Fruit fly (Drosophila melanogaster) whole organism, embryonic: ENCODE data around the gene CG15741.

Source experiments
- Abd-B ChIP-seq: fragments of 200-800 bp; sonication (Bioruptor generic); optimal IDR thresholded peaks from 2 replicates; lab custom pipeline; 2018; ENCODE audit warnings: missing biosample characterization, mild to moderate bottlenecking, missing genetic modification characterization, moderate library complexity
- Adf1 ChIP-seq: fragments of 200-800 bp; sonication (Bioruptor generic); IDR thresholded peaks from 2 replicates; pipeline ENCODE4 v1.3.6; 2022; ENCODE audit warnings: missing biosample characterization, missing genetic modification characterization
- BEAF-32 ChIP-seq: fragments of 200-800 bp; sonication (Bioruptor generic); optimal IDR thresholded peaks from 3 replicates; lab custom pipeline; 2017; ENCODE audit warnings: missing biosample characterization, missing genetic modification characterization, mild to moderate bottlenecking, moderate library complexity, missing genetic modification reagents
- Bdp1 ChIP-seq: fragments of 200-800 bp; sonication (Bioruptor generic); optimal IDR thresholded peaks from 3 replicates; lab custom pipeline; 2016; ENCODE audit warnings: missing biosample characterization, missing genetic modification characterization
- CG11696 ChIP-seq: fragments of 200-800 bp; sonication (Bioruptor generic); IDR thresholded peaks from 2 replicates; pipeline ENCODE4 v1.3.6; 2022; ENCODE audit warnings: missing biosample characterization, missing genetic modification characterization
- CG12071 ChIP-seq: fragments of 200-800 bp; sonication (Bioruptor generic); optimal IDR thresholded peaks from 3 replicates; lab custom pipeline; 2018; ENCODE audit warnings: missing biosample characterization, mild to moderate bottlenecking, missing genetic modification characterization
- CG12659 ChIP-seq: fragments of 200-800 bp; sonication (Bioruptor generic); optimal IDR thresholded peaks from 3 replicates; lab custom pipeline; 2017; ENCODE audit warnings: mild to moderate bottlenecking, missing biosample characterization, missing genetic modification reagents, missing genetic modification characterization
- CG14441 ChIP-seq: fragments of 200-800 bp; sonication (Bioruptor generic); IDR thresholded peaks from 2 replicates; pipeline ENCODE4 v1.3.6; 2022; ENCODE audit warnings: missing biosample characterization, missing genetic modification characterization
- CG1603 ChIP-seq: fragments of 200-800 bp; sonication (Bioruptor generic); optimal IDR thresholded peaks from 2 replicates; lab custom pipeline; 2019; ENCODE audit warnings: missing biosample characterization, mild to moderate bottlenecking, missing genetic modification characterization, moderate library complexity
- CG16813 ChIP-seq: fragments of 200-800 bp; sonication (Bioruptor generic); IDR thresholded peaks from 3 replicates; pipeline ENCODE4 v1.3.6; 2022; ENCODE audit warnings: missing biosample characterization, missing genetic modification characterization; ENCODE audit not compliant: partially characterized antibody
- CG17186 ChIP-seq: fragments of 200-800 bp; sonication (Bioruptor generic); optimal IDR thresholded peaks from 3 replicates; lab custom pipeline; 2017; ENCODE audit warnings: missing biosample characterization, missing genetic modification reagents, missing genetic modification characterization
- CG17328 ChIP-seq: fragments of 200-800 bp; sonication (Bioruptor generic); IDR thresholded peaks from 2 replicates; pipeline ENCODE4 v1.3.6; 2022; ENCODE audit warnings: missing biosample characterization, missing genetic modification characterization
- CG1792 ChIP-seq: fragments of 200-800 bp; sonication (Bioruptor generic); optimal IDR thresholded peaks from 2 replicates; lab custom pipeline; 2016; ENCODE audit warnings: missing biosample characterization, missing genetic modification characterization
- CG18599 ChIP-seq: fragments of 200-800 bp; sonication (Bioruptor generic); optimal IDR thresholded peaks from 3 replicates; lab custom pipeline; 2017; ENCODE audit warnings: missing biosample characterization, missing genetic modification characterization, mild to moderate bottlenecking, moderate library complexity, missing genetic modification reagents
- CG2116 ChIP-seq: fragments of 200-800 bp; sonication (Bioruptor generic); optimal IDR thresholded peaks from 3 replicates; lab custom pipeline; 2018; ENCODE audit warnings: missing biosample characterization, mild to moderate bottlenecking, missing genetic modification characterization
- CG30403 ChIP-seq: fragments of 200-800 bp; sonication (Bioruptor generic); optimal IDR thresholded peaks from 3 replicates; lab custom pipeline; 2016; ENCODE audit warnings: missing biosample characterization, missing genetic modification characterization
- CG32772 ChIP-seq: fragments of 200-800 bp; sonication (Bioruptor generic); IDR thresholded peaks from 2 replicates; pipeline ENCODE4 v1.3.6; 2022; ENCODE audit warnings: missing biosample characterization, missing genetic modification characterization
- CG42726 ChIP-seq: fragments of 200-800 bp; sonication (Bioruptor generic); IDR thresholded peaks from 2 replicates; pipeline ENCODE4 v1.3.6; 2022; ENCODE audit warnings: missing biosample characterization, missing genetic modification characterization; ENCODE audit not compliant: partially characterized antibody
- CG4360 ChIP-seq: fragments of 200-800 bp; sonication (Bioruptor generic); IDR thresholded peaks from 2 replicates; pipeline ENCODE4 v1.3.6; 2022; ENCODE audit warnings: missing biosample characterization, missing genetic modification characterization
- CG4424 ChIP-seq: fragments of 200-800 bp; sonication (Bioruptor generic); optimal IDR thresholded peaks from 3 replicates; lab custom pipeline; 2016; ENCODE audit warnings: missing biosample characterization, missing genetic modification characterization
- CG6765 ChIP-seq: fragments of 200-800 bp; sonication (Bioruptor generic); optimal IDR thresholded peaks from 3 replicates; lab custom pipeline; 2017; ENCODE audit warnings: missing biosample characterization, mild to moderate bottlenecking, missing genetic modification characterization
- CG8924 ChIP-seq: fragments of 200-800 bp; optimal IDR thresholded peaks from 3 replicates; lab custom pipeline; 2019; ENCODE audit warnings: missing biosample characterization, mild to moderate bottlenecking, missing genetic modification characterization, moderate library complexity
- Eip74EF ChIP-seq, 2 experiments: fragments of 200-800 bp in 1 of 2; fragments of >200 bp in 1 of 2; sonication (Bioruptor generic) in 1 of 2; optimal IDR thresholded peaks; 2 replicates each; lab custom pipeline; 2017 to 2019; ENCODE audit warnings: missing biosample characterization in 2 of 2, missing genetic modification characterization in 2 of 2, mild to moderate bottlenecking in 1 of 2, moderate library complexity in 1 of 2
- H2.0 ChIP-seq: fragments of 200-800 bp; sonication (Bioruptor generic); IDR thresholded peaks from 2 replicates; pipeline ENCODE4 v1.3.6; 2022; ENCODE audit warnings: missing biosample characterization, missing genetic modification characterization
- Hsf ChIP-seq: fragments of 200-800 bp; sonication (Bioruptor generic); optimal IDR thresholded peaks from 3 replicates; lab custom pipeline; 2016; ENCODE audit warnings: missing biosample characterization, missing genetic modification characterization
- NC2β ChIP-seq: fragments of 200-800 bp; sonication (Bioruptor generic); optimal IDR thresholded peaks from 2 replicates; lab custom pipeline; 2016; ENCODE audit warnings: missing biosample characterization, missing genetic modification characterization
- Nf-YC ChIP-seq: fragments of 200-800 bp; optimal IDR thresholded peaks from 3 replicates; lab custom pipeline; 2019; ENCODE audit warnings: missing biosample characterization, mild to moderate bottlenecking, missing genetic modification characterization, moderate library complexity
- Ravus ChIP-seq: fragments of 200-800 bp; sonication (Bioruptor generic); IDR thresholded peaks from 2 replicates; pipeline ENCODE4 v1.3.6; 2022; ENCODE audit warnings: missing biosample characterization, missing genetic modification characterization
- Six4 ChIP-seq: fragments of 200-800 bp; sonication (Bioruptor generic); optimal IDR thresholded peaks from 2 replicates; lab custom pipeline; 2016; ENCODE audit warnings: missing biosample characterization, missing genetic modification characterization
- Sox102F ChIP-seq: fragments of 200-800 bp; sonication (Bioruptor generic); optimal IDR thresholded peaks from 2 replicates; lab custom pipeline; 2018; ENCODE audit warnings: missing biosample characterization, mild to moderate bottlenecking, missing genetic modification characterization, moderate library complexity
- Xbp1 ChIP-seq: fragments of 200-800 bp; sonication (Bioruptor generic); optimal IDR thresholded peaks from 3 replicates; lab custom pipeline; 2016; ENCODE audit warnings: missing biosample characterization, mild to moderate bottlenecking, missing genetic modification characterization
- ab ChIP-seq: fragments of 200-800 bp; sonication (Bioruptor generic); optimal IDR thresholded peaks from 2 replicates; lab custom pipeline; 2016; ENCODE audit warnings: missing biosample characterization, missing genetic modification characterization
- bab2 ChIP-seq: fragments of 200-800 bp; sonication (Bioruptor generic); optimal IDR thresholded peaks from 2 replicates; lab custom pipeline; 2016; ENCODE audit warnings: missing biosample characterization, missing genetic modification characterization
- bbx ChIP-seq: fragments of 200-800 bp; sonication (Bioruptor generic); IDR thresholded peaks from 2 replicates; pipeline ENCODE4 v1.3.6; 2022; ENCODE audit warnings: missing biosample characterization, missing genetic modification characterization; ENCODE audit not compliant: partially characterized antibody
- bcd ChIP-seq: fragments of 200-800 bp; sonication (Bioruptor generic); optimal IDR thresholded peaks from 2 replicates; lab custom pipeline; 2017; ENCODE audit warnings: missing biosample characterization, mild to moderate bottlenecking, missing genetic modification characterization
- chinmo ChIP-seq: fragments of 200-800 bp; sonication (Bioruptor generic); IDR thresholded peaks from 4 replicates; pipeline ENCODE4 v1.3.6; 2022; ENCODE audit warnings: missing biosample characterization, missing genetic modification characterization; ENCODE audit not compliant: partially characterized antibody
- crp ChIP-seq, 2 experiments: fragments of 200-800 bp; sonication (Bioruptor generic); optimal IDR thresholded peaks; 2 replicates in 1 of 2; 3 replicates in 1 of 2; lab custom pipeline; 2017; ENCODE audit warnings: missing biosample characterization in 2 of 2, missing genetic modification characterization in 2 of 2, mild to moderate bottlenecking in 1 of 2, moderate library complexity in 1 of 2
- gcm2 ChIP-seq: fragments of 200-800 bp; sonication (Bioruptor generic); optimal IDR thresholded peaks from 2 replicates; lab custom pipeline; 2016; ENCODE audit warnings: missing biosample characterization, missing genetic modification characterization
- klu ChIP-seq: fragments of 200-800 bp; sonication (Bioruptor generic); IDR thresholded peaks from 2 replicates; pipeline ENCODE4 v1.3.6; 2022; ENCODE audit warnings: missing biosample characterization, missing genetic modification characterization
- lola ChIP-seq, 3 experiments: fragments of >200 bp in 2 of 3; fragments of 200-800 bp in 1 of 3; sonication (Bioruptor generic) in 1 of 3; optimal IDR thresholded peaks; 2 replicates each; lab custom pipeline; 2017 to 2019; ENCODE audit warnings: missing biosample characterization in 3 of 3, missing genetic modification characterization in 3 of 3, mild to moderate bottlenecking in 1 of 3, moderate library complexity in 1 of 3
- mam ChIP-seq: fragments of 200-800 bp; sonication (Bioruptor generic); optimal IDR thresholded peaks from 3 replicates; lab custom pipeline; 2016; ENCODE audit warnings: missing biosample characterization, missing genetic modification characterization
- nmo ChIP-seq: fragments of 200-800 bp; sonication (Bioruptor generic); optimal IDR thresholded peaks from 2 replicates; lab custom pipeline; 2018; ENCODE audit warnings: missing biosample characterization, mild to moderate bottlenecking, missing genetic modification characterization, moderate library complexity
- pum ChIP-seq: fragments of 200-800 bp; sonication (Bioruptor generic); optimal IDR thresholded peaks from 2 replicates; lab custom pipeline; 2016; ENCODE audit warnings: missing biosample characterization, missing genetic modification characterization
- ranshi ChIP-seq: fragments of 200-800 bp; sonication (Bioruptor generic); IDR thresholded peaks from 2 replicates; pipeline ENCODE4 v1.3.6; 2022; ENCODE audit warnings: missing biosample characterization, missing genetic modification characterization
- slou ChIP-seq: fragments of 200-800 bp; sonication (Bioruptor generic); optimal IDR thresholded peaks from 3 replicates; lab custom pipeline; 2016; ENCODE audit warnings: missing biosample characterization, missing genetic modification characterization
- stwl ChIP-seq: fragments of 200-800 bp; sonication (Bioruptor generic); optimal IDR thresholded peaks from 3 replicates; lab custom pipeline; 2018; ENCODE audit warnings: missing biosample characterization, mild to moderate bottlenecking, missing genetic modification characterization, moderate library complexity
- zf30C ChIP-seq: fragments of 200-800 bp; sonication (Bioruptor generic); optimal IDR thresholded peaks from 3 replicates; lab custom pipeline; 2018; ENCODE audit warnings: missing biosample characterization, mild to moderate bottlenecking, missing genetic modification characterization

Gene CG15741

DNA sequence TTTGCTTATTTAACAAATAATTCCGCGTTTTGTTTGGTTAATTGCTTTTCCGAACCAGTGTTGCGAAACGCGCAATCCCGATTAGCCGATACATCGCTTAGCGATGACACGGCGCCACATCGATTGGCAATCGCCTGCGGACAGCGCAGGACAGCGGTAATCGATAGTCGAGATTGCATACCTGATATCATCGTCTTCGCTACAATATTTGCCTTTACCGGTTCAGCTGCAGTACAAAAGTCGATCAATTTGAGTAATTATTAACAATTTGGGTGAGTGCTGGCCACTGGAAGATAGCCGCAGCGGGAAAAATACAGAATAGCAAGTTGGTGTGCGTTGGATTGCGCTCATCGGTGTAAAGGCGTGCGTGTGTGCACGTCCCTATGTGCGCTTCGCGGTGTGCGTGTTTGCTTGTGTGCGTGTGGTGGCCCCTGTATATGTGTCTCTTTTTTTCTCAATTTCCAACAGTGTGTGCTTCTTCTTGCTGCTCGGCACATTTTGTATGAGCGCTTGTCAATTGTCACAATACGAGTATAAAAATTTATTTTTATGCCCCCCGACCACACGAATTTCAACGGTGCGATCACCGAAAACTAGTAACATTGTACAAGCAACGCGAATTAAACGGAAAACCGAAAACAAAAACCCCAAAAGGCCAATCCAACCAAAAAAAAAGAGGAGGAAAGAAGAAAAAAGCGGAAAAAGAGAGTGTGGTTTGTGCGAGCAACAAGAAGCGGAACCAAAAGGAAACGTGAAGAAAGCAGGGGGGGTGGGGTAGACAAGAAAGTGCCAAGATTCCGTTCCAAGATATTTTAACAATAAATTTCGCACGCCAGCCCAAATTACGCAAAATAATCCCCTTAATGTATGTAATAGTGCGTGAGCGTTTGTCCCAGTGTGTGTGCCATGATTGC, 45.2 kb downstream of the CG15741 start, which contains the start of gene CkIIbeta (continued):
- TF ChIP-seq CG32772 (GFP tag; lab: Robert Waterston, UW): peak; percentile 46; the same call in 1 of the 2 replicates
- TF ChIP-seq lola (GFP tag; optimal IDR thresholded peaks at IDR 0.05; lab: Kevin White, UChicago): no peak
- TF ChIP-seq Nf-YC (tag; lab: Kevin White, UChicago): peak; percentile 42
- peak in 1 of 2 experiments; percentile 17 for TF ChIP-seq crp (GFP tag; optimal IDR thresholded peaks at IDR 0.05; lab: Kevin White, UChicago)
- no peak for TF ChIP-seq Ravus
- TF ChIP-seq CG2116 (GFP tag; lab: Kevin White, UChicago): peak; percentile 98
- no peak for TF ChIP-seq CG12071 (GFP tag; lab: Kevin White, UChicago)
- TF ChIP-seq CG30403 (GFP tag; lab: Kevin White, UChicago): peak; percentile 54
- TF ChIP-seq Hsf (GFP tag; lab: Kevin White, UChicago): peak; percentile 39
- TF ChIP-seq ranshi (GFP tag; lab: Robert Waterston, UW): 0 out of 2 replicates have a peak, but pooled peaks have one; percentile 49
- no peak for TF ChIP-seq H2.0 (GFP tag; lab: Robert Waterston, UW)
- peak; percentile 21 for TF ChIP-seq Bdp1 (GFP tag; lab: Kevin White, UChicago)
- TF ChIP-seq slou (GFP tag; lab: Kevin White, UChicago): peak; percentile 46
- peak; percentile 64 for TF ChIP-seq NC2β
- TF ChIP-seq klu (GFP tag; lab: Robert Waterston, UW): peak; percentile 34; the same call in 1 of the 2 replicates
- TF ChIP-seq bcd (GFP tag; lab: Kevin White, UChicago): peak; percentile 41
- TF ChIP-seq Adf1: 0 out of 2 replicates have a peak, but pooled peaks have one; percentile 10
- peak; percentile 23 for TF ChIP-seq CG1792 (GFP tag; lab: Kevin White, UChicago)
- TF ChIP-seq chinmo (GFP tag; lab: Robert Waterston, UW): peak; percentile 85; the same call in 2 of the 4 replicates
- peak; percentile 21 for TF ChIP-seq CG4424 (GFP tag; lab: Kevin White, UChicago)
- TF ChIP-seq Abd-B (GFP tag; lab: Kevin White, UChicago): peak; percentile 76
- TF ChIP-seq Eip74EF (GFP tag; optimal IDR thresholded peaks at IDR 0.05; lab: Kevin White, UChicago): no peak
- TF ChIP-seq gcm2: peak; percentile 9
- TF ChIP-seq mam (GFP tag; lab: Kevin White, UChicago): peak; percentile 71
- peak; percentile 6 for TF ChIP-seq CG6765 (GFP tag; lab: Kevin White, UChicago)
- TF ChIP-seq ab (GFP tag; lab: Kevin White, UChicago): no peak
- peak; percentile 82 for TF ChIP-seq CG12659
- peak; percentile 90 for TF ChIP-seq CG17186 (GFP tag; lab: Kevin White, UChicago)
- no peak for TF ChIP-seq Sox102F (GFP tag; lab: Kevin White, UChicago)
- TF ChIP-seq CG18599: peak; percentile 46
- TF ChIP-seq stwl (tag; lab: Kevin White, UChicago): peak; percentile 88
- peak; percentile 57 for TF ChIP-seq pum
- TF ChIP-seq CG14441 (GFP tag; lab: Robert Waterston, UW): peak; percentile 30; the same call in 1 of the 2 replicates
- TF ChIP-seq CG42726 (GFP tag; lab: Robert Waterston, UW): peak; percentile 97
- TF ChIP-seq CG16813 (GFP tag; lab: Robert Waterston, UW): peak; percentile 98
- TF ChIP-seq bab2 (GFP tag; lab: Kevin White, UChicago): peak; percentile 54
- peak; percentile 81 for TF ChIP-seq CG1603
- peak; percentile 35; the same call in 1 of the 2 replicates for TF ChIP-seq CG17328 (GFP tag; lab: Robert Waterston, UW)
- TF ChIP-seq Xbp1 (GFP tag; lab: Kevin White, UChicago): peak; percentile 71
- TF ChIP-seq CG8924 (tag; lab: Kevin White, UChicago): peak; percentile 56
- peak; percentile 77 for TF ChIP-seq nmo (GFP tag; lab: Kevin White, UChicago)
- TF ChIP-seq Six4 (GFP tag; lab: Kevin White, UChicago): no peak
- TF ChIP-seq CG11696 (GFP tag; lab: Robert Waterston, UW): no peak
- TF ChIP-seq BEAF-32: peak; percentile 98
- TF ChIP-seq bbx (GFP tag; lab: Robert Waterston, UW): peak; percentile 97
- TF ChIP-seq zf30C: no peak
- TF ChIP-seq CG4360 (GFP tag; lab: Robert Waterston, UW): no peak
